Worm (Caenorhabditis elegans) whole organism, L4/young adult: ENCODE results near the gene unc-24.

ENCODE experiments used
- W03F9.2 ChIP-seq: fragments of 150-350 bp; optimal IDR thresholded peaks from 2 replicates; lab custom pipeline; 2014; ENCODE audit warnings: missing biosample characterization, missing genetic modification characterization
- him-1 ChIP-seq: sonication (generic microtip); optimal IDR thresholded peaks from 2 replicates; lab custom pipeline; 2016; ENCODE audit warnings: missing genotype, missing genetic modification reagents, missing genetic modification characterization, missing compliant biosample characterization

ce11 chrIV:8009374-8009773 lies 29.7 kb downstream of the unc-24 start:
- TF ChIP-seq him-1 (tag; lab: Kevin White, UChicago): no peak
- no peak for TF ChIP-seq W03F9.2
